Worm (Caenorhabditis elegans) whole organism, L1 larva: ENCODE measurements around the gene ugt-2.

Source experiments
- ceh-90 ChIP-seq: sonication (generic microtip); optimal IDR thresholded peaks from 2 replicates; lab custom pipeline; 2016; ENCODE audit warnings: missing genetic modification characterization, missing compliant biosample characterization
- elt-2 ChIP-seq: sonication (generic microtip); optimal IDR thresholded peaks from 2 replicates; lab custom pipeline; 2016; ENCODE audit warnings: missing genetic modification characterization, mild to moderate bottlenecking, inconsistent platforms, missing compliant biosample characterization, missing genetic modification reagents
- lin-13 ChIP-seq: fragments of 150-350 bp; optimal IDR thresholded peaks from 2 replicates; lab custom pipeline; 2014; ENCODE audit warnings: missing biosample characterization, missing genetic modification reagents, missing genetic modification characterization
- mdl-1 ChIP-seq, 2 experiments: fragments of 150-350 bp; optimal IDR thresholded peaks; 2 replicates each; lab custom pipeline; 2014 to 2017; ENCODE audit warnings: missing biosample characterization in 2 of 2, missing genetic modification characterization in 2 of 2, inconsistent platforms in 1 of 2
- nhr-11 ChIP-seq: fragments of 150-350 bp; optimal IDR thresholded peaks from 2 replicates; lab custom pipeline; 2014; ENCODE audit warnings: missing biosample characterization, missing genetic modification characterization
- nhr-12 ChIP-seq: sonication (generic microtip); optimal IDR thresholded peaks from 2 replicates; lab custom pipeline; 2017; ENCODE audit warnings: missing biosample characterization, missing genetic modification characterization
- nhr-28 ChIP-seq: fragments of 150-350 bp; optimal IDR thresholded peaks from 2 replicates; lab custom pipeline; 2014; ENCODE audit warnings: missing biosample characterization, missing genetic modification characterization
- nhr-84 ChIP-seq: sonication (generic microtip); optimal IDR thresholded peaks from 2 replicates; lab custom pipeline; 2017; ENCODE audit warnings: missing biosample characterization, missing genetic modification characterization
- unc-86 ChIP-seq: sonication (generic microtip); optimal IDR thresholded peaks from 2 replicates; lab custom pipeline; 2016; ENCODE audit warnings: missing genetic modification characterization, missing compliant biosample characterization
- zag-1 ChIP-seq: fragments of 150-350 bp; optimal IDR thresholded peaks from 2 replicates; lab custom pipeline; 2014; ENCODE audit warnings: missing biosample characterization, missing genetic modification characterization

DNA sequence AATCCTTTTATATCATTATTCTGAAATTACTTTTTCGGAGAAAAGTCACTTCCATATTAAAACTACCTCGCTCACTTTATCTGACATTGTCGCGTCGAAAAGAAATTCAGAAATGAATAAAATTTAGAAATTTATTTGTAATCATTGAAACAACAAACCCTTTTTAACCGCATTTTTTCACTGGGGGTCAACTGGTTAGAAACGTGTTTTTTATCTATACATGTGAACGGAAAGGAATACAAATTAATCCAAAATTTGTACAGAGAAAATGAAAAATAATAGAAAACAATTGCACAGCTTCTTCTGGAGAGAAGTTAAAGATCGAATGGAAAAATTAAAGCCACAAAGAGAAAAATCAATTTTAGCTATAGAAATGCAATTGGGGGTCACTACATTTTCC, 30.0 kb downstream of the ugt-2 start, which contains the start of gene tag-314:
- TF ChIP-seq nhr-28 (tag; lab: Kevin White, UChicago) (no peak), unc-86 (tag; lab: Kevin White, UChicago) (no peak), nhr-12 (tag; lab: Kevin White, UChicago) (no peak), ceh-90 (tag; lab: Kevin White, UChicago) (no peak), lin-13 (no peak), nhr-11 (tag; lab: Kevin White, UChicago) (no peak), mdl-1 (tag; optimal IDR thresholded peaks at IDR 0.05; lab: Kevin White, UChicago) (no peak), elt-2 (tag; lab: Kevin White, UChicago) (no peak), zag-1 (no peak), nhr-84 (no peak)
